Fruit fly (Drosophila melanogaster) Kc167 (cell line): Measurements from ENCODE around the gene CG33267.

Experiments
- Myc ChIP-seq: fragments of >200 bp; optimal IDR thresholded peaks from 2 replicates; lab custom pipeline; 2017; ENCODE audit warnings: missing external identifiers
- Sin3A ChIP-seq: fragments of >200 bp; optimal IDR thresholded peaks from 2 replicates; lab custom pipeline; 2018; ENCODE audit warnings: missing external identifiers
- h ChIP-seq: fragments of >200 bp; optimal IDR thresholded peaks from 3 replicates; lab custom pipeline; 2018; ENCODE audit warnings: missing external identifiers
- insv ChIP-seq: fragments of >200 bp; optimal IDR thresholded peaks from 3 replicates; lab custom pipeline; 2018; ENCODE audit warnings: missing external identifiers
- psq ChIP-seq: fragments of >200 bp; optimal IDR thresholded peaks from 2 replicates; lab custom pipeline; 2017; ENCODE audit warnings: missing external identifiers
- ttk ChIP-seq: sonication (Bioruptor generic); optimal IDR thresholded peaks from 2 replicates; lab custom pipeline; 2017; ENCODE audit warnings: missing external identifiers

CG33267 gene

DNA sequence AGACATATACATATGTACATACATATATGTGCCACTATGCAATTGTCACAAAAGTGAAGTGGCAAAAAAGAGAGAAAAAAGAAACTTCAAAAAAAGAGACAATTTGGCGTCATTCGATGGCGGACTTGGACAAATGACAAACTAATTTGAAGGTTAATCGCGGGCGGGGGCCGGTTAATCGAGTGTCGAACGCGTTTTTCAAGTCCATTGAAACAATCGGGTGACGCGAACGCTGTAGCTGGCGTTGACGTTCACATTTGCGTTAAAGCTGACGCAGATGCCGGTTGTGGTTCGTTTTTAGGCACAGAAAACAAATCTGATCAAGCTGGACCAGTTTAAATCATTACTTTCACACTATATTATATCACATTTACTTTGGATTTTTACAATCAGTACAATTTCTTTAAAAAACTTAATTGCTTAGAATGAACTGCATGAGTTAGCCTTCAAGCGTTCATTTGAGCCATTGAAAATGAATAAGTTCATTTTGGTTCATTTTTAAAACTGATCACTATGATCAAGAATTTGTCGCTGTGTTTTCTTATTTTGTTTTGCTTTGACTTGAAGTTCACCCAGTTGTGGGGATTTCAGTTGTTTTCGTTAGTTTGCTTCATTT, 30.5 kb upstream of the CG33267 start:
- TF ChIP-seq ttk: no peak
- TF ChIP-seq Myc (lab: Kevin White, UChicago): no peak
- TF ChIP-seq insv: no peak
- no peak for TF ChIP-seq psq (lab: Kevin White, UChicago)
- TF ChIP-seq h (lab: Kevin White, UChicago): no peak
- TF ChIP-seq Sin3A (lab: Kevin White, UChicago): no peak

DNA sequence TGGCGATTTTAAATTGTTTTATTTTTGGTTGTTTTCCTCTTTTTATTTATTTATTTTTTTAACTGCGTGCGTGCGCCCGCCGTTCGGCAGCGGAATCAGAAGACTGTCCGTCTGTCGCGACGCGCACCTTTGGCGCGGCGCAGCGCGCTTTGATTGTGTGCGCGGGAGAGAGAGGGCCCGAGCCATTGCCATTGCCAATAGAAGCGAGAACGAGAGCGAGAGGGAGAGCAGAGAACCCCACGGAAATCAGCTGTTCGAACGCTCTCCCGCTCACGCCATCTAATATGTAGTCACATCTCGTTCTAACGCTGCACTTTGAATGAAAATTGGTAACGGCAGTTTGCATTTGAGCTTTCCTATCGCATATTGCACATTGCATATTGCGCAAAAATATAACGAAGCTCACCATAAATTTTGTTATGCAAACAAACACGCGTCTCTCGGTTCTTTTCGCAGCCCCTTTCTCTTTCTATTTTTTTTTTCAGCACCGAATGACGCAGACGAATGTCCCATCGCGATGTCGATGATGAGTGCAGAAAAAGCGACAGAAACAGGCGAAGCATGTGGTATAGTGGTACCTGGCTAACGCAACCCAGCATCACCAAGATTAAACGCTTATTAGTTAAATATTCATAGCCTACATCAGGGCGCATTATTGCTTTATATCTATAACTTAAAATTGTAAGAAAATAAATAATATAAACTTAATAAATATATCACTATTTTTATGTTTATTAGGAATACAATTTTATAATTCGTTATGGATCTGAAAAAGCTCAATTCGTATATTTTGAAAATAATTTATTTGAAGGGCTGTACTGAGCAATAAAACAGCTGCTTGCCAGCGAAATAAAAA, 29.7 kb upstream of the CG33267 start:
- TF ChIP-seq psq (lab: Kevin White, UChicago): no peak
- TF ChIP-seq ttk: no peak
- no peak for TF ChIP-seq Myc (lab: Kevin White, UChicago)
- no peak for TF ChIP-seq Sin3A (lab: Kevin White, UChicago)
- no peak for TF ChIP-seq h (lab: Kevin White, UChicago)
- TF ChIP-seq insv: no peak

DNA sequence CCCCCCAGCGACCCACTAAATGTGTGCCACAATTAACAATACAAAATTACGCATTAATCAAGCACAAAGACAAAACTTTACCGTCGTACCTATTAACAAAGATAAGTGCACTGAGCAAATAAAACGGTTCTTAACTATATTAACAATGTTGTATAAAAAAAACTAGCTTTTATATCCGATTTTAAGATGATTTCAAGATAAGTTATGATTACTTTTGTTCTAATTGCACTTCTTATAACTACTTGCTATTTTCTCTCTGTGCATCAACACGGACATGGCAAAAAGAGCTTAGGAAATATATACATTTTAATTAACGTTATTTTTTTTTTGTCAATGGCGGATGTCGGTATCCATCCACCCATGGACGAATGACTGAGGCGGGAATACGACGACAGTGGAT, 28.2 kb upstream of the CG33267 start:
- TF ChIP-seq h (lab: Kevin White, UChicago): no peak
- TF ChIP-seq ttk: no peak
- TF ChIP-seq Myc (lab: Kevin White, UChicago): no peak
- TF ChIP-seq psq (lab: Kevin White, UChicago): no peak
- no peak for TF ChIP-seq Sin3A (lab: Kevin White, UChicago)
- no peak for TF ChIP-seq insv

DNA sequence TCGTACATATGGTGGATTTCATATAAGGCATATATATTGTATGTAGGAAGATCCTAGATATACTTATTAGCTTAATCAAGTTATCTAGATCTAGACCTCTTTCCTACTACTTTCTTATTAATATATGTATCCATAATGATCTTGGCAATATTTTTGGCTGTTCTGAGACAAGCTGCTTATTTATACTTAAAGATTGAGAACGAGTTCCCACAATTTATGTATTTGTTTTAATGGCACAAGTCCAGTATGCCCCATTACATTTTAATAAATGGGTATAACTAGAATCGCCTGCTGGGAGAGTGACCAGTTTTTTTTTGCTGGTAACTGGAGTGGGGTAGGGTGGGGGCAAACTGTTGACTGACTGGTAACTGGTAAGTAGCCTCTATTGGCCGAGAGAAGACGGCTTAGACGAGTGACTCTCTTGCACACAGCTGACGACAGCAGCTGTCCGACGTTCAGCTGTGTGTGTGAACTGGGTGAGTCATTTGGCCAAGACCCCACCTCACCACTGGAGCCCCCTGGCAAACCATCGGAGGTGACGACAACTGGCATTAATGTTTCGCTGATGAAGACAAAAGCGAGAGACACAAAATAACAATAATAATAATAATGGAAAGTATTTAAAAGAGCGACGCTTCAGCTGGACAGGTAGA, 27.4 kb upstream of the CG33267 start:
- TF ChIP-seq h (lab: Kevin White, UChicago): no peak
- TF ChIP-seq insv: no peak
- TF ChIP-seq psq (lab: Kevin White, UChicago): no peak
- no peak for TF ChIP-seq ttk
- TF ChIP-seq Sin3A (lab: Kevin White, UChicago): no peak

DNA sequence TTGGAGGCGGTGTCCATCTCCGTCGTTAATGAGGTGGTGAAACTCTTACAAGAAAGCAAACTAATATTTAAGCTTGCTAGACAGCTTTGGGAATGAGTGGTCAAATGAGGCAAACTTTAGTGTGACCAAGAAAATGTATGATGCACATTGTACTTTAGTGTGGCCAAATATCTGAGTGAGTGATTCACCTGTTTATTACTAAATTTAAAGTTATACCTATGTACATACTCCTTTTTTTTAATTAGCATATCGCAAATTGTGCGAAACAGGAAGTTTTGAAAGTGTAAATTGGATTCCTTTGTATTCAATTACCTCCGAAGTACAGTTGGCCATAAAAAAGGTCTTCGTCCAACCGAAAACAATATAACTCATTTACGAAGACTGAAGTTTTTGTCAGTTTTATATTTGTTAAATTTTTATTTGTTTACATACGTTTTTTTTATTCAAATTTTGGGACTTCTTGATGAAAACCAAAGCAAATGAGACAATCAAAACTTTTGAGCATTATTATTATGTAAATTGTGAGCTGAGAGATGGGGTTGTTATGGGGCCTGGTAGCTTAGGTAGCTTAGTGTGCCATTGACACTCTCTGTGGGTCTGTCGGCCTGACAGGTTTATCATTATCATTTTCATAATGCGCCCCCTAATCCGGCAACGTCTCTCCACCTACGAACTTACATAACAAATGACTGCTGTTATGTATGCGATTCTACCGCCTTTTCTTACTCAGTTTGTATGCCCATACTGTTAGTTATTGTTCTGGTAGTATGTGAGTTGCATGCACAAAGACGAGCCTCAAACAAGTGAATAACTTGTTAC, 24.6 kb upstream of the CG33267 start:
- no peak for TF ChIP-seq ttk
- TF ChIP-seq psq (lab: Kevin White, UChicago): no peak
- TF ChIP-seq insv: no peak
- no peak for TF ChIP-seq Myc (lab: Kevin White, UChicago)
- no peak for TF ChIP-seq Sin3A (lab: Kevin White, UChicago)
- no peak for TF ChIP-seq h (lab: Kevin White, UChicago)

DNA sequence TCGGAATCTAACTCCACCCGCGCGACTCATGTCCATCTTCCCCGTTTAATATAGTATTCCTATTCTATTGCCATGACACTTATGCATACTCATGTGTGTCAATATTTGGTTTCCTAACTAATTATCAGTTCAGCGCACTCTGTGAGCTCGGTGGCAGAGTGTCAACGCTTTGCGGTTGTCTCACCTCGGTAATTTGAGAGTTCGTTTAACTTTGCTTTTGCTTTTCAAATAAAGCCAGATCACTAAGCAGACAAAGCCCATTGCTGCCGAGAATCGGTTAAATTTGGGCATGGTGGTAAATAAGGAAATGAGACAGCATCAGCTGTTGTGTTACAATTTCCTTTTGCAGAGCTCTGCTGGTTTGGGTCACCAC, 24.0 kb upstream of the CG33267 start:
- TF ChIP-seq ttk (no peak), insv (no peak), h (lab: Kevin White, UChicago) (no peak), Sin3A (lab: Kevin White, UChicago) (no peak), Myc (lab: Kevin White, UChicago) (no peak), psq (lab: Kevin White, UChicago) (no peak)

DNA sequence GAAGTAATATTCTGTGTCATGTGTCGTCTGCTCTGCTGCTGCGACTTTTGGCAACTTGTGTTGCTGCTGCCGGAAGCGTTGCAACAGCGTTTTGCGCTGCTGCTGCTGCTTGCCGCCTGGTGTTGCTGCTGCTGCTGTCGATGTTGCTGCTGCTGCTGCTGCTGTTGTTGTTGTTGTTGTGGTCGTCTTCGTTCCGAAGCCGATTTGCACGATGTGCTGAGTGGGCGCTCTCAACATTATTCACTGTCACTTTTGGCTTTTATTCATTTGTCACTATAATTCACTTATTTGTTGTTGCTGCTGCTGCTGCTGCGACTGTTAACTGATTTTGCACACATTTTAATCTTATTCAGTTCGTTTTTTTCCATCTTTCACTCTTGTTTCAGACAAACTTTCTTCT, 21.8 kb upstream of the CG33267 start:
- TF ChIP-seq Sin3A (lab: Kevin White, UChicago) (no peak), insv (no peak), h (lab: Kevin White, UChicago) (no peak), ttk (no peak), psq (lab: Kevin White, UChicago) (no peak), Myc (lab: Kevin White, UChicago) (no peak)

DNA sequence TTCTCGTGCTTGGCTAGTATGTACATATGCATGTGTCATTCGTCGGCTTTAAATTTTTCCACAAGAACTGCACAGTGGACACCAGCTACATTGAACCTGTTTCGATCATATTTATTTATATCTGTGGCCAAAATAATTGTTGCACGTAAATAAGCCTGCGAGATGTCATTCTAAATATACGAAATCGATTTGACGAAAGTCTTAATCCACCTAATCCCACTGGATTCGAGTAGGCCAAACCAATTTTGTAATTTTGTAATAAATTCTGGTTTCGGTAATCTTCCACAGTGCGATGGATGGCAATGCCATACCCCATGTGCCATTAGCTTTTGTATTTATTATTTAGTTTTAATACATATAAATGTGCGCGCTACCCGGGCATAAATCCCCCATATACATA, 21.3 kb upstream of the CG33267 start:
- TF ChIP-seq ttk (no peak), Sin3A (lab: Kevin White, UChicago) (no peak), h (lab: Kevin White, UChicago) (no peak), Myc (lab: Kevin White, UChicago) (no peak), insv (no peak), psq (lab: Kevin White, UChicago) (no peak)

DNA sequence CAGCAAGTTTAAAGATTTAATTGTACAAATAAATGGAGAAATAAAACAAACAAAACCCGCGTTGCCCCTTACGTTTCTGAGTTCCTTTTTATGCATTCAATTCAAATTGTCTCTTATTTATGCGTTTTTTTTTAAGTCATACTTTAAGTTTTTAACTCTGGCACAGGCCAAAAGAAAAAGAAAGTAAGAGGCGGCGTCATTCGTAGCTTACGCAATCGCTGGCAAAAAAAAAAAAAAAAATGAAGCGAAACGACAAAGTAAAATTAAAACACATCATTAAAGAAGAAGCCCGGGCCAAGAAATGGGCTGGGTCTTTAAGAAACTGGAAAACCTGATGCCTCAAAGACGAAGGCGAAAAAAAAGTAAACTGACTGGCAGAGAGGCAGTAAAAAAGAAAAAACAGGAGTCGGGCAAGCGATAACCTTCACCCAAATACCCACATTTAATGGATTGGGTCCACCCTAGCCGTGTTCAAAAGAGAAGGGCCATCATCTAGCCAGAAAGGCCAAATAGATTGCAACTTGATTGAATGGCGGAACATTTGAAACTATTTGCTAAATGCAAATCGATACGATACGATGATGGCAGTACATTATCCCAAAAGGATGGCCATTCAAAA, 20.5 kb upstream of the CG33267 start:
- no peak for TF ChIP-seq h (lab: Kevin White, UChicago)
- no peak for TF ChIP-seq psq (lab: Kevin White, UChicago)
- no peak for TF ChIP-seq insv
- no peak for TF ChIP-seq Myc (lab: Kevin White, UChicago)
- no peak for TF ChIP-seq ttk
- TF ChIP-seq Sin3A (lab: Kevin White, UChicago): no peak

DNA sequence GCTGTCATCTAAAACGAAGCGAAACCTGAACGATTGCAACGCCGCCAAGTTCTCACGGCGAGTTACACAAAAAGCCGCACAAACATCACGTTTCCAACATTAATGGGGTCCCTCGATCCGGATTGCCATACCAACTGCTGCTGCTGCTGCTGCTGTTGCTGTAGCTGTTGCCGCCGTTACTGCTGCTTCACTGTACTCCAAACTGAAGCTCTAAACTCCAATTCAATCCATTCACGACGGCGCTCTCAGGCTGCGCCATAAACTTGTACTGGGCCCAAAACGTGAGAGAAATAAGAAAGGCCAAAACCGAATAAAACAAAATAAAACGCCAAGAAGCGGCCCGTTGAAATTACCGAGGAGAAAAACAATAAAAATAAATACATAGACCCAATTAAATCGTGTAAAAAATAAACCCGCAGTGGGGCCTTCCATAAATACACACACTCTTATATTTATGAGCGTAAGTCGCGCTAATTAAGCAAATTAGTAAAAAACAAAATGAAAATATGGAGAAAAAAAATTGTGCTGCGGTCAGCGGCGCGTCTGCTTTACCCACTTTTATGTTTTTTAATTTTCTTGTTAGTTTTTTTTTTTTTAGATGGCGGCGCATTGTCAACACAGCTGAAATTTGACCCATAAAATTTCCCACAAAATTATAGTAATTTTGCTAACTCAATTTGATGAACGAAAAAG, 16.8 kb upstream of the CG33267 start:
- no peak for TF ChIP-seq h (lab: Kevin White, UChicago)
- TF ChIP-seq insv: no peak
- no peak for TF ChIP-seq Sin3A (lab: Kevin White, UChicago)
- TF ChIP-seq Myc (lab: Kevin White, UChicago): no peak
- TF ChIP-seq psq (lab: Kevin White, UChicago): no peak
- TF ChIP-seq ttk: no peak
